Worm (Caenorhabditis elegans) whole organism, mixed stage, embryonic: ENCODE data around the gene sumv-2.
A peak's percentile ranks its signal among the peaks of the same experiment; 100 is the strongest.

ENCODE experiments used
- M03D4.4 ChIP-seq: sonication (generic microtip); optimal IDR thresholded peaks from 2 replicates; lab custom pipeline; 2017; ENCODE audit warnings: mild to moderate bottlenecking, missing genetic modification characterization, missing compliant biosample characterization
- bed-3 ChIP-seq: fragments of 200-800 bp; sonication (Bioruptor generic); optimal IDR thresholded peaks from 3 replicates; lab custom pipeline; 2018; ENCODE audit warnings: mild to moderate bottlenecking, missing genetic modification characterization, moderate library complexity, missing compliant biosample characterization
- blmp-1 ChIP-seq: fragments of 150-350 bp; optimal IDR thresholded peaks from 2 replicates; lab custom pipeline; 2014; ENCODE audit warnings: missing biosample characterization, missing genetic modification characterization
- ceh-39 ChIP-seq: fragments of 150-350 bp; optimal IDR thresholded peaks from 2 replicates; lab custom pipeline; 2014; ENCODE audit warnings: missing biosample characterization, missing genetic modification characterization
- ceh-43 ChIP-seq: fragments of 200-800 bp; sonication (Bioruptor generic); optimal IDR thresholded peaks from 2 replicates; lab custom pipeline; 2018; ENCODE audit warnings: mild to moderate bottlenecking, missing genetic modification characterization, moderate library complexity, missing compliant biosample characterization
- cnd-1 ChIP-seq: fragments of 200-800 bp; sonication (Bioruptor generic); optimal IDR thresholded peaks from 2 replicates; lab custom pipeline; 2018; ENCODE audit warnings: mild to moderate bottlenecking, missing genetic modification characterization, missing compliant biosample characterization
- drap-1 ChIP-seq: fragments of 200-800 bp; sonication (Bioruptor generic); optimal IDR thresholded peaks from 3 replicates; lab custom pipeline; 2018; ENCODE audit warnings: mild to moderate bottlenecking, missing genetic modification characterization, missing compliant biosample characterization
- elt-1 ChIP-seq: sonication (generic microtip); optimal IDR thresholded peaks from 2 replicates; lab custom pipeline; 2017; ENCODE audit warnings: missing genetic modification characterization, mild to moderate bottlenecking, missing compliant biosample characterization, antibody characterized with exemption, moderate library complexity, borderline replicate concordance; ENCODE audit not compliant: insufficient read depth
- elt-3 ChIP-seq: fragments of 150-350 bp; optimal IDR thresholded peaks from 2 replicates; lab custom pipeline; 2014; ENCODE audit warnings: missing biosample characterization, missing genetic modification characterization
- flh-1 ChIP-seq: fragments of 200-800 bp; sonication (Bioruptor generic); optimal IDR thresholded peaks from 2 replicates; lab custom pipeline; 2018; ENCODE audit warnings: mild to moderate bottlenecking, missing genetic modification characterization, moderate library complexity, missing compliant biosample characterization
- ham-2 ChIP-seq: fragments of 200-800 bp; sonication (Bioruptor generic); optimal IDR thresholded peaks from 2 replicates; lab custom pipeline; 2018; ENCODE audit warnings: mild to moderate bottlenecking, missing genetic modification characterization, missing compliant biosample characterization
- hlh-1 ChIP-seq: fragments of 150-350 bp; optimal IDR thresholded peaks from 2 replicates; lab custom pipeline; 2014; ENCODE audit warnings: missing biosample characterization, missing genetic modification reagents, missing genetic modification characterization
- lin-13 ChIP-seq: fragments of 150-350 bp; optimal IDR thresholded peaks from 2 replicates; lab custom pipeline; 2014; ENCODE audit warnings: missing biosample characterization, missing genetic modification characterization
- lin-32 ChIP-seq: fragments of 200-800 bp; sonication (Bioruptor generic); optimal IDR thresholded peaks from 2 replicates; lab custom pipeline; 2018; ENCODE audit warnings: mild to moderate bottlenecking, missing genetic modification characterization, missing compliant biosample characterization
- lsy-2 ChIP-seq: fragments of 150-350 bp; optimal IDR thresholded peaks from 2 replicates; lab custom pipeline; 2014; ENCODE audit warnings: missing biosample characterization, missing genetic modification characterization
- mab-5 ChIP-seq: fragments of 150-350 bp; optimal IDR thresholded peaks from 2 replicates; lab custom pipeline; 2014; ENCODE audit warnings: missing biosample characterization, missing genetic modification characterization
- mep-1 ChIP-seq: fragments of 150-350 bp; optimal IDR thresholded peaks from 2 replicates; lab custom pipeline; 2017; ENCODE audit warnings: missing biosample characterization, missing genetic modification reagents, missing genetic modification characterization, inconsistent platforms
- mls-2 ChIP-seq: sonication (generic microtip); optimal IDR thresholded peaks from 2 replicates; lab custom pipeline; 2016; ENCODE audit warnings: mild to moderate bottlenecking, missing genetic modification characterization, moderate library complexity, missing compliant biosample characterization
- nhr-12 ChIP-seq: fragments of 150-350 bp; optimal IDR thresholded peaks from 2 replicates; lab custom pipeline; 2014; ENCODE audit warnings: missing biosample characterization, missing genetic modification characterization
- nhr-2 ChIP-seq: fragments of 150-350 bp; optimal IDR thresholded peaks from 2 replicates; lab custom pipeline; 2014; ENCODE audit warnings: missing biosample characterization, missing genetic modification characterization
- nhr-237 ChIP-seq: fragments of 150-350 bp; optimal IDR thresholded peaks from 2 replicates; lab custom pipeline; 2014; ENCODE audit warnings: missing biosample characterization, missing genetic modification characterization
- nhr-28 ChIP-seq: fragments of 150-350 bp; optimal IDR thresholded peaks from 2 replicates; lab custom pipeline; 2014; ENCODE audit warnings: missing biosample characterization, missing genetic modification characterization
- nhr-76 ChIP-seq: sonication (generic microtip); optimal IDR thresholded peaks from 2 replicates; lab custom pipeline; 2017; ENCODE audit warnings: missing biosample characterization, missing genetic modification characterization
- pha-4 ChIP-seq: fragments of 150-350 bp; optimal IDR thresholded peaks from 2 replicates; lab custom pipeline; 2018; ENCODE audit warnings: missing biosample characterization, missing genetic modification reagents, missing genetic modification characterization
- sem-2 ChIP-seq: fragments of 200-800 bp; sonication (Bioruptor generic); optimal IDR thresholded peaks from 2 replicates; lab custom pipeline; 2018; ENCODE audit warnings: mild to moderate bottlenecking, missing genetic modification characterization, missing compliant biosample characterization
- snpc-4 ChIP-seq: fragments of 150-350 bp; optimal IDR thresholded peaks from 2 replicates; lab custom pipeline; 2014; ENCODE audit warnings: missing biosample characterization, missing genetic modification characterization
- sptf-1 ChIP-seq: sonication (generic microtip); optimal IDR thresholded peaks from 2 replicates; lab custom pipeline; 2017; ENCODE audit warnings: mild to moderate bottlenecking, missing genetic modification characterization, moderate library complexity, missing compliant biosample characterization
- tbx-8 ChIP-seq: fragments of 200-800 bp; sonication (Bioruptor generic); optimal IDR thresholded peaks from 2 replicates; lab custom pipeline; 2018; ENCODE audit warnings: mild to moderate bottlenecking, missing genetic modification characterization, moderate library complexity, missing compliant biosample characterization
- unc-120 ChIP-seq: sonication (generic microtip); optimal IDR thresholded peaks from 2 replicates; lab custom pipeline; 2017; ENCODE audit warnings: missing genetic modification characterization, missing compliant biosample characterization; ENCODE audit not compliant: poor library complexity, severe bottlenecking
- unc-39 ChIP-seq: fragments of 150-350 bp; optimal IDR thresholded peaks from 2 replicates; lab custom pipeline; 2014; ENCODE audit warnings: missing biosample characterization, missing genetic modification characterization
- unc-62 ChIP-seq: fragments of 150-350 bp; optimal IDR thresholded peaks from 2 replicates; lab custom pipeline; 2014; ENCODE audit warnings: missing biosample characterization, missing genetic modification reagents, missing genetic modification characterization
- ztf-11 ChIP-seq: fragments of 150-350 bp; optimal IDR thresholded peaks from 2 replicates; lab custom pipeline; 2014; ENCODE audit warnings: missing biosample characterization, missing genetic modification characterization

sumv-2 gene

ce11 chrV:4647857-4648256, 30.5 kb downstream of the sumv-2 start, which contains the start of gene F41F3.3:
TSS of gene F41F3.3 (minus strand) at chrV:4648239.
- TF ChIP-seq nhr-2 (no peak), lin-32 (peak; percentile 23), elt-3 (tag; lab: Kevin White, UChicago) (no peak), ztf-11 (tag; lab: Kevin White, UChicago) (no peak), unc-39 (tag; lab: Kevin White, UChicago) (no peak), mls-2 (tag; lab: Kevin White, UChicago) (peak; percentile 68), nhr-237 (no peak), pha-4 (no peak), M03D4.4 (tag; lab: Kevin White, UChicago) (peak; percentile 34), snpc-4 (tag; lab: Kevin White, UChicago) (no peak), lin-13 (no peak), cnd-1 (no peak), ceh-39 (tag; lab: Kevin White, UChicago) (no peak), nhr-76 (tag; lab: Kevin White, UChicago) (no peak), blmp-1 (no peak), sem-2 (GFP tag; lab: Kevin White, UChicago) (peak; percentile 14), bed-3 (GFP tag; lab: Kevin White, UChicago) (peak; percentile 57), lsy-2 (tag; lab: Kevin White, UChicago) (no peak), unc-120 (tag; lab: Kevin White, UChicago) (peak; percentile 18), drap-1 (peak; percentile 15), elt-1 (tag; lab: Kevin White, UChicago) (no peak), nhr-28 (tag; lab: Kevin White, UChicago) (no peak), mep-1 (tag; lab: Kevin White, UChicago) (no peak), sptf-1 (tag; lab: Kevin White, UChicago) (peak; percentile 64), tbx-8 (no peak)
- TF ChIP-seq, all 35 proteins: peak for 8

- no peak for TF ChIP-seq M03D4.4 (tag; lab: Kevin White, UChicago)
- no peak for TF ChIP-seq bed-3 (GFP tag; lab: Kevin White, UChicago)
- TF ChIP-seq mab-5 = no peak
- no peak for TF ChIP-seq hlh-1 (tag; lab: Kevin White, UChicago)
- TF ChIP-seq ham-2 (GFP tag; lab: Kevin White, UChicago) = no peak
- no peak for TF ChIP-seq blmp-1
- no peak for TF ChIP-seq drap-1
- no peak for TF ChIP-seq sem-2 (GFP tag; lab: Kevin White, UChicago)
- TF ChIP-seq nhr-2 = no peak
- no peak for TF ChIP-seq nhr-28 (tag; lab: Kevin White, UChicago)
- TF ChIP-seq nhr-76 (tag; lab: Kevin White, UChicago) = no peak
Observed at ce11 chrV:4648527-4648926, 31.2 kb downstream of the sumv-2 start, which contains the start of gene F41F3.8. TSS of gene F41F3.8 (plus strand) at chrV:4648827.

- TF ChIP-seq blmp-1 (no peak), snpc-4 (tag; lab: Kevin White, UChicago) (no peak), ztf-11 (tag; lab: Kevin White, UChicago) (no peak), ceh-43 (no peak), flh-1 (GFP tag; lab: Kevin White, UChicago) (no peak), ham-2 (GFP tag; lab: Kevin White, UChicago) (no peak), cnd-1 (no peak), sptf-1 (tag; lab: Kevin White, UChicago) (no peak), hlh-1 (tag; lab: Kevin White, UChicago) (no peak), tbx-8 (no peak), unc-62 (GFP tag; lab: Kevin White, UChicago) (no peak), ceh-39 (tag; lab: Kevin White, UChicago) (no peak)
Observed at ce11 chrV:4649649-4650384, 32.5 kb downstream of the sumv-2 start.

ce11 chrV:4651480-4651879, 34.1 kb downstream of the sumv-2 start:
- TF ChIP-seq elt-1 (tag; lab: Kevin White, UChicago) (peak; percentile 53), blmp-1 (no peak), nhr-28 (tag; lab: Kevin White, UChicago) (no peak), ztf-11 (tag; lab: Kevin White, UChicago) (no peak), nhr-76 (tag; lab: Kevin White, UChicago) (no peak), unc-62 (GFP tag; lab: Kevin White, UChicago) (no peak), ham-2 (GFP tag; lab: Kevin White, UChicago) (peak; percentile 20), lin-13 (no peak), pha-4 (no peak), mls-2 (tag; lab: Kevin White, UChicago) (no peak), cnd-1 (no peak), flh-1 (GFP tag; lab: Kevin White, UChicago) (no peak), nhr-12 (tag; lab: Kevin White, UChicago) (no peak), ceh-39 (tag; lab: Kevin White, UChicago) (no peak), M03D4.4 (tag; lab: Kevin White, UChicago) (no peak)
- TF ChIP-seq, all 35 proteins: peak for 2
